Worm (Caenorhabditis elegans): ENCODE data around the gene glb-31.

glb-31 gene

ce11 chrII:1298169-1298568 lies 3.3 kb downstream of the glb-31 start, which contains the start of gene Y57G7A.1:
Gene Y57G7A.1, plus strand, starts transcription at chrII:1298469.
- TF ChIP-seq lim-7 (GFP tag; IDR thresholded peaks at IDR 0.05): no peak
- no peak for TF ChIP-seq hlh-30 (tag; optimal IDR thresholded peaks at IDR 0.05; ENCODE audit: insufficient read depth)
- no peak for TF ChIP-seq egl-43 (GFP tag; IDR thresholded peaks at IDR 0.05)
- TF ChIP-seq nhr-77 (tag; optimal IDR thresholded peaks at IDR 0.05): no peak
- no peak for TF ChIP-seq pqm-1 (tag; optimal IDR thresholded peaks at IDR 0.05)
- no peak for TF ChIP-seq F49E8.2 (tag; optimal IDR thresholded peaks at IDR 0.05; ENCODE audit: borderline replicate concordance)

- TF ChIP-seq F37D6.2 (tag; optimal IDR thresholded peaks at IDR 0.05) (no peak), ztf-7 (tag; optimal IDR thresholded peaks at IDR 0.05) (no peak), madf-5 (GFP tag; IDR thresholded peaks at IDR 0.05) (no peak), Y75B8A.6 (GFP tag; IDR thresholded peaks at IDR 0.05) (no peak), madf-9 (GFP tag; conservative IDR thresholded peaks at IDR 0.05) (no peak), daf-8 (GFP tag; IDR thresholded peaks at IDR 0.05) (no peak), dmd-6 (GFP tag; IDR thresholded peaks at IDR 0.05) (peak; percentile 43; the same call in 1 of the 2 replicates), F26F4.8 (GFP tag; conservative IDR thresholded peaks at IDR 0.05) (no peak), daf-16 (GFP tag; optimal IDR thresholded peaks at IDR 0.05) (no peak), daf-16 (tag; optimal IDR thresholded peaks at IDR 0.05) (peak; percentile 89), nhr-6 (tag; optimal IDR thresholded peaks at IDR 0.05) (no peak), nhr-76 (tag; optimal IDR thresholded peaks at IDR 0.05) (no peak), ceh-62 (tag; optimal IDR thresholded peaks at IDR 0.05) (no peak), mep-1 (tag; optimal IDR thresholded peaks at IDR 0.05) (no peak), hlh-30 (tag; optimal IDR thresholded peaks at IDR 0.05; ENCODE audit: insufficient read depth) (no peak), spr-1 (tag; optimal IDR thresholded peaks at IDR 0.05) (no peak), hif-1 (tag; optimal IDR thresholded peaks at IDR 0.05) (no peak), pqm-1 (tag; optimal IDR thresholded peaks at IDR 0.05) (peak; percentile 10)
These were observed 3.8 kb downstream of the glb-31 start for ce11 chrII:1297697-1298093.

ce11 chrII:1297044-1297696 lies 4.3 kb downstream of the glb-31 start:
- TF ChIP-seq dpl-1 (GFP tag; optimal IDR thresholded peaks at IDR 0.05) (no peak), unc-62 (GFP tag; optimal IDR thresholded peaks at IDR 0.05 in 1 of 2) (peak in 1 of 2 experiments; percentile 91), unc-62 (tag; optimal IDR thresholded peaks at IDR 0.05) (no peak)

- TF ChIP-seq D1046.2 (GFP tag; IDR thresholded peaks at IDR 0.05) (no peak), arid-1 (GFP tag; conservative IDR thresholded peaks at IDR 0.05) (no peak), set-16 (GFP tag; IDR thresholded peaks at IDR 0.05) (no peak), aha-1 (tag) (peak; percentile 41)
These were observed 5.7 kb downstream of the glb-31 start, which contains the start of gene Y57G7A.2 for ce11 chrII:1295776-1296175. Gene Y57G7A.2, plus strand, starts transcription at chrII:1296076.

- TF ChIP-seq zag-1 (tag; optimal IDR thresholded peaks at IDR 0.05) (no peak), ceh-82 (tag; optimal IDR thresholded peaks at IDR 0.05) (no peak), hlh-11 (tag; optimal IDR thresholded peaks at IDR 0.05) (no peak), Y75B8A.6 (GFP tag; IDR thresholded peaks at IDR 0.05) (no peak), T26A8.4 (GFP tag; IDR thresholded peaks at IDR 0.05) (no peak), gei-8 (GFP tag; optimal IDR thresholded peaks at IDR 0.05) (no peak), skn-1 (tag; optimal IDR thresholded peaks at IDR 0.05) (no peak), spr-1 (tag; optimal IDR thresholded peaks at IDR 0.05) (no peak), T20F7.1 (GFP tag; optimal IDR thresholded peaks at IDR 0.05) (no peak), nhr-25 (tag; optimal IDR thresholded peaks at IDR 0.05; ENCODE audit: borderline replicate concordance, insufficient read depth) (no peak), nhr-28 (tag; optimal IDR thresholded peaks at IDR 0.05) (no peak), aly-2 (tag; optimal IDR thresholded peaks at IDR 0.05) (no peak), pha-4 (GFP tag; IDR thresholded peaks at IDR 0.05) (no peak), pha-4 (tag; optimal IDR thresholded peaks at IDR 0.05) (no peak), egl-27 (tag; optimal IDR thresholded peaks at IDR 0.05) (no peak), nhr-77 (tag; optimal IDR thresholded peaks at IDR 0.05) (no peak), daf-12 (tag; optimal IDR thresholded peaks at IDR 0.05) (no peak)
These were observed 8.3 kb downstream of the glb-31 start, which contains the start of gene srz-64 for ce11 chrII:1293157-1293556. Gene srz-64, minus strand, starts transcription at chrII:1293257.
